Worm (Caenorhabditis elegans): ENCODE data around the gene gpa-13.

DNA sequence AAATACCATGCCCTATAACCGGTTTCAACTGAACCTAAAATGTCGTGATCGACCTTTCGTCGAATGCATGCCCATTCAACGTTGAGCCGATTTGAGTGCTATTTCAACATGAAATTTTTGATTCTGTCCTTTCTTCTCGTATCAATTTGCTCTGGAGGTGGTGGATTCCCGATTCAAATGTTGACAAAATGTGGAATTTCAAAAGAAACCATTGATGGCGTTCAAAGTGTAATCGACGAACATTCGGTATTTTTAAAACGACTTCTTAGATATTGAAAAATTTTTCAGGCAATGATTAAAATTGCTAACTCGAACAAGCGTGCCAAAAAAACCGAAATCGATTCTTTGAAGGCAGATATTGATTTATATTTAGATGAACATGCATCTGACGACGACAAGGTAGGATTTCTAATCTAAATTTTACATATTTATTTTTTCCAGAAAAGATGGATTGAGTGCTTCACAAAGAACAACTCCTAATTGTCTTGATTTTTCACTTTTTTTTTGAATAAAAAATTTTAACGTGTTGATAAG, 27.6 kb downstream of the gpa-13 start, which contains the start of gene R11D1.13:
- TF ChIP-seq nhr-77 (tag; optimal IDR thresholded peaks at IDR 0.05) (no peak), mdl-1 (tag; optimal IDR thresholded peaks at IDR 0.05) (no peak), lin-35 (GFP tag; optimal IDR thresholded peaks at IDR 0.05) (no peak), nhr-12 (tag; optimal IDR thresholded peaks at IDR 0.05) (no peak), ama-1 (optimal IDR thresholded peaks at IDR 0.05) (no peak), nhr-11 (tag; optimal IDR thresholded peaks at IDR 0.05) (no peak), snpc-4 (tag; optimal IDR thresholded peaks at IDR 0.05) (no peak), lsy-2 (tag; optimal IDR thresholded peaks at IDR 0.05) (no peak), fkh-10 (GFP tag; optimal IDR thresholded peaks at IDR 0.05) (no peak), hpl-2 (GFP tag; optimal IDR thresholded peaks at IDR 0.05) (no peak), mab-9 (GFP tag; IDR thresholded peaks at IDR 0.05) (no peak), lin-13 (GFP tag; optimal IDR thresholded peaks at IDR 0.05) (no peak), nhr-76 (tag; optimal IDR thresholded peaks at IDR 0.05) (no peak)

All from whole organism, L1 larva.